Worm (Caenorhabditis elegans): Measurements from ENCODE around the gene K08F4.12.

The K08F4.12 gene

DNA sequence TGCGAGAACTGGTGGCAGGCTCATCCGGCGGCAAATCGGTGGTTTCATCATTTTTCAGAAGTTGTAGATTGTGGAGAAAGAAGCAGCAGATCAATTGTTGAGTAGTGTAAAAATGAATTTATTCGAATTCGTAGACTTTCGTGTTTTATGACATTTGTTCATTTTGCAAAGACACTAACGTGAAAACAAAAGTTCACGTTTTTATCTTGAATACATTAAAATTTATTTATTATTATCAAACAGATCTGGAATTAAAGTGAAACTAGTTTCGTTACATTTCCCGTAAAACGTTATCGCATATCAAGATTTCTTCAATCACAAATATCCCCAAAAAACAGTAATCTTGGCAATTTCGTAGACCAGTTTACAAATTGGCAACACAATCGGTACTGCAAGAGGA, 9.0 kb downstream of the K08F4.12 start, which contains the start of gene T14G10.8:
Gene T14G10.8, minus strand, starts transcription at position 101 of the 400 bp plus-strand sequence.
- no peak for TF ChIP-seq tra-4 (tag; optimal IDR thresholded peaks at IDR 0.05)
- TF ChIP-seq sea-1 (GFP tag; conservative IDR thresholded peaks at IDR 0.05), result no peak
- TF ChIP-seq F13C5.2 (tag; optimal IDR thresholded peaks at IDR 0.05), result no peak
- TF ChIP-seq flt-1 (GFP tag; IDR thresholded peaks at IDR 0.05), result no peak
- TF ChIP-seq hmbx-1 (tag; optimal IDR thresholded peaks at IDR 0.05), result no peak
- TF ChIP-seq aly-1 (tag; optimal IDR thresholded peaks at IDR 0.05), result no peak
- TF ChIP-seq B0310.2 (tag; optimal IDR thresholded peaks at IDR 0.05), result no peak
- no peak for TF ChIP-seq pes-1 (GFP tag; IDR thresholded peaks at IDR 0.05)
- no peak for TF ChIP-seq tbx-11 (GFP tag; IDR thresholded peaks at IDR 0.05)
- no peak for TF ChIP-seq scrt-1 (GFP tag; IDR thresholded peaks at IDR 0.05)
- no peak for TF ChIP-seq ets-7 (tag; optimal IDR thresholded peaks at IDR 0.05)
- no peak for TF ChIP-seq hmg-4 (GFP tag; optimal IDR thresholded peaks at IDR 0.05)

DNA sequence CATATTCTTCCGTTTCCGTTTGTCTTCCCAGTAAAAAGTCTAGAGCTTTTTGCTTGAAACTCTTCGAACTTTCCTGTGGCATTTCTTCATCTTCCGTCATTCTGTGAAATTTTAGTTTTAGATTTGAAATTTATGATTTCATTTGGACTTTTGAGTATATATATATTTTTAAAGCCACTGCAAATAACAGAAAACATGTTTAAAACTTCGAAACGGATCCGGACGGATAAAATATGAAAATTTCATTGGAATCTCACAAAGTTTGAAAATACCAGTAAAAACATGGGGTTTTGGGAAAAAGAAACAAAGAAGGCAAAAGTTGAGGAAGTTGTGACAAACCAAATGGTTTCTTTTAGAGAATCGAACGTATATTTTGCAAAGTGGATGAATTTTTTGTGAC, 11.0 kb downstream of the K08F4.12 start, which contains the start of gene pigs-1:
Gene pigs-1, minus strand, starts transcription at position 101 of the 400 bp plus-strand sequence.
- TF ChIP-seq B0310.2 (tag; optimal IDR thresholded peaks at IDR 0.05) (no peak), ceh-36 (tag; optimal IDR thresholded peaks at IDR 0.05) (no peak), ets-7 (tag; optimal IDR thresholded peaks at IDR 0.05) (no peak), tbx-11 (GFP tag; IDR thresholded peaks at IDR 0.05) (no peak), tbx-37 (GFP tag; conservative IDR thresholded peaks at IDR 0.05) (no peak), hnd-1 (tag; optimal IDR thresholded peaks at IDR 0.05) (no peak), scrt-1 (GFP tag; IDR thresholded peaks at IDR 0.05) (no peak), pes-1 (GFP tag; IDR thresholded peaks at IDR 0.05) (no peak), ceh-13 (GFP tag; optimal IDR thresholded peaks at IDR 0.05) (no peak), aly-1 (tag; optimal IDR thresholded peaks at IDR 0.05) (no peak), flt-1 (GFP tag; IDR thresholded peaks at IDR 0.05) (no peak), sea-1 (GFP tag; conservative IDR thresholded peaks at IDR 0.05) (no peak), F13C5.2 (tag; optimal IDR thresholded peaks at IDR 0.05) (no peak), ama-1 (optimal IDR thresholded peaks at IDR 0.05) (no peak), hmg-4 (GFP tag; optimal IDR thresholded peaks at IDR 0.05) (no peak), tra-4 (tag; optimal IDR thresholded peaks at IDR 0.05) (no peak), hmbx-1 (tag; optimal IDR thresholded peaks at IDR 0.05) (no peak)

DNA sequence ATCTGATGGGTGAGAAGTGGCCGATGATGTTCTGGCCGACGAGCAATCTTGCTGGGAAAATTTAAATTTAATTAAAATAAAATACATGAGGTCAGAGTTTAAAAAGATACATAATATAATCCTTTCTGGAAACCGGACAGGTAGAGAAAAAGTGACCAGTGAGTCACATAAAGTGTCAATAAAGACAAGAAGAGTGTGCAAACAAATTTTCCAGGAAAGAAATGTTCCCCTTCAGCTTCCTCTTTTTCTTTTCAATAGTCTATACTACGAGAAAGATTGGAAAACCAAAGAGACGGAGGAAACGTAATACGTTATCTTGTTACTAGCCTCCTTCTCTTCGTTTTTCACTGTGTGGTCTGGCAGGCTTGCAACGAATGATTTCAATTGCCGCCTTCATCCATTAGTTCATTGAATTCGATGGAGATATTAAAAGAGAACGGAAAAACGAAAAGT, 12.7 kb downstream of the K08F4.12 start, which contains the start of gene tsp-12:
Gene tsp-12, minus strand, starts transcription at position 51 of the 453 bp plus-strand sequence.
- TF ChIP-seq ets-7 (tag; optimal IDR thresholded peaks at IDR 0.05) (no peak), ama-1 (optimal IDR thresholded peaks at IDR 0.05) (no peak), tbx-11 (GFP tag; IDR thresholded peaks at IDR 0.05) (no peak), tbx-37 (GFP tag; conservative IDR thresholded peaks at IDR 0.05) (no peak), sea-1 (GFP tag; conservative IDR thresholded peaks at IDR 0.05) (no peak), flt-1 (GFP tag; IDR thresholded peaks at IDR 0.05) (no peak), hnd-1 (tag; optimal IDR thresholded peaks at IDR 0.05) (no peak), F13C5.2 (tag; optimal IDR thresholded peaks at IDR 0.05) (no peak), tra-4 (tag; optimal IDR thresholded peaks at IDR 0.05) (no peak), pes-1 (GFP tag; IDR thresholded peaks at IDR 0.05) (no peak), hmbx-1 (tag; optimal IDR thresholded peaks at IDR 0.05) (no peak), hmg-4 (GFP tag; optimal IDR thresholded peaks at IDR 0.05) (no peak), B0310.2 (tag; optimal IDR thresholded peaks at IDR 0.05) (no peak), ceh-36 (tag; optimal IDR thresholded peaks at IDR 0.05) (no peak), ceh-13 (GFP tag; optimal IDR thresholded peaks at IDR 0.05) (no peak), aly-1 (tag; optimal IDR thresholded peaks at IDR 0.05) (no peak), scrt-1 (GFP tag; IDR thresholded peaks at IDR 0.05) (no peak)

DNA sequence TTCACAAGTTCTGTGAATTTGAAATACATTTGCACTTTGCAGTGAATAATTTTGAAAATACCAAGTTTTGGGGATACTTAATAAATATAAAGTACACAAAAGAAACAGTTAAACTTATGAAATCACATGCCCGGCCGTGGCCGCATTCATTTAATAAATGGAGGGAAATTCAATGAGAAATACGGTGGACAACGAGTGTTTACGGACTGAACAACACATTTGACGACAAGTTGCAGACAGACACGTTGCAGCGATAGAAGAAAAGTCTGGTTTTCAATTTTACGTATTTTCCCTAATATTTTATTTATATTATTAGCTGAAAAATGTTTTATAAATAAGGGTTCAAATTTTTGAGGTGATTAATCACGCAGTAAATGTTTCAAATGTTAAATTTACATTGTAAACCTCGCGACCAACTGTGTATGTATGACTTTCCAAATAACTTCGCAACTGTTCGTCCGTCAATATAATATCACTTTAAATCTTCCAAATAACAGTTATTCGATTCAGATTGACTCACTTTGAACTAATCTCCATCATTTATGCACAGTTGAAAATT, 13.6 kb downstream of the K08F4.12 start, which contains the start of gene copg-1:
Gene copg-1, plus strand, starts transcription at position 509 of the 559 bp plus-strand sequence.
- no peak for TF ChIP-seq flt-1 (GFP tag; IDR thresholded peaks at IDR 0.05)
- TF ChIP-seq tra-4 (tag; optimal IDR thresholded peaks at IDR 0.05), result no peak
- no peak for TF ChIP-seq pes-1 (GFP tag; IDR thresholded peaks at IDR 0.05)
- TF ChIP-seq hmbx-1 (tag; optimal IDR thresholded peaks at IDR 0.05), result no peak
- no peak for TF ChIP-seq aly-1 (tag; optimal IDR thresholded peaks at IDR 0.05)

DNA sequence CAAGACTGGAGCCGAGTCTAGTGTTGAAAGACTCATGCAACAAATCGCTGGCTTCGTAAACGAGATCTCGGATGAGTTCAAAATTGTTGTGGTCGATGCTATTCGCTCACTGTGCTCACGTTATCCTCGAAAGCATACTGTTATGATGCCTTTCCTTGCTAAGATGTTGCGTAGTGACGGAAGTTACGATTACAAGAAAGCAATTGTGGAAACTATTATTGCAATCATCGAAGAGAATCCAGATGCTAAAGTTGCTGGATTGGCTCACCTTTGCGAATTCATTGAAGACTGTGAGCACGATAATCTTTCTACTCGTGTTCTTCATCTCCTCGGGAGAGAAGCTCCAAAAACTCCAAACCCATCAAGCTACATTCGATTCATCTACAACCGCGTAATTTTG, 15.6 kb downstream of the K08F4.12 start:
- TF ChIP-seq tbx-11 (GFP tag; IDR thresholded peaks at IDR 0.05), result no peak
- TF ChIP-seq sea-1 (GFP tag; conservative IDR thresholded peaks at IDR 0.05), result no peak
- TF ChIP-seq hnd-1 (tag; optimal IDR thresholded peaks at IDR 0.05), result no peak
- TF ChIP-seq flt-1 (GFP tag; IDR thresholded peaks at IDR 0.05), result no peak
- TF ChIP-seq aly-1 (tag; optimal IDR thresholded peaks at IDR 0.05), result no peak
- no peak for TF ChIP-seq tbx-37 (GFP tag; conservative IDR thresholded peaks at IDR 0.05)
- TF ChIP-seq ets-7 (tag; optimal IDR thresholded peaks at IDR 0.05), result no peak
- no peak for TF ChIP-seq B0310.2 (tag; optimal IDR thresholded peaks at IDR 0.05)
- no peak for TF ChIP-seq scrt-1 (GFP tag; IDR thresholded peaks at IDR 0.05)
- no peak for TF ChIP-seq F13C5.2 (tag; optimal IDR thresholded peaks at IDR 0.05)
- no peak for TF ChIP-seq hmg-4 (GFP tag; optimal IDR thresholded peaks at IDR 0.05)
- TF ChIP-seq tra-4 (tag; optimal IDR thresholded peaks at IDR 0.05), result no peak
- no peak for TF ChIP-seq pes-1 (GFP tag; IDR thresholded peaks at IDR 0.05)
- TF ChIP-seq hmbx-1 (tag; optimal IDR thresholded peaks at IDR 0.05), result no peak

DNA sequence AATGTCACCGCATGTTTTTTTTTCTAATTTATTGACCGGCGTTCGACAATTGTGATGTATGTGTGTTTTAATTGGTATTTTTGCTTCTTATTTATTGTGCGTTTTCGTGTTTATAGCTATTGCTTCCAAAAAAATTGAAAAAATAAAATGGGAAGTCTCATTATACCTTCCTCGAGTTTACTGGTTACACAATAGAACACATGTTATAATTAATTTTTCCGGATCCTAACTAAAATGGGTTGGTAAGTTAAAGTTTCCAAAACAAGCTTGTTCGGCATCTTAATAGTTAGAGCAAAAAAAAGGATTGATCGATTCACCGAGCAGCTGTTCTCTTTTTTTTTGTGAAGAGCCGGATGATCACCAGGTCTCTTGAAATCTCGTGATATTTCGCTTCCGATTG, 17.6 kb downstream of the K08F4.12 start, which contains the start of gene ttr-54:
Gene ttr-54, plus strand, starts transcription at position 301 of the 400 bp plus-strand sequence.
- TF ChIP-seq F13C5.2 (tag; optimal IDR thresholded peaks at IDR 0.05), result no peak
- TF ChIP-seq hmg-4 (GFP tag; optimal IDR thresholded peaks at IDR 0.05), result no peak
- no peak for TF ChIP-seq tbx-11 (GFP tag; IDR thresholded peaks at IDR 0.05)
- TF ChIP-seq ama-1 (optimal IDR thresholded peaks at IDR 0.05), result no peak
- no peak for TF ChIP-seq ets-7 (tag; optimal IDR thresholded peaks at IDR 0.05)
- no peak for TF ChIP-seq scrt-1 (GFP tag; IDR thresholded peaks at IDR 0.05)
- TF ChIP-seq tra-4 (tag; optimal IDR thresholded peaks at IDR 0.05), result no peak
- TF ChIP-seq ceh-36 (tag; optimal IDR thresholded peaks at IDR 0.05), result no peak
- TF ChIP-seq pes-1 (GFP tag; IDR thresholded peaks at IDR 0.05), result no peak
- TF ChIP-seq tbx-37 (GFP tag; conservative IDR thresholded peaks at IDR 0.05), result no peak
- no peak for TF ChIP-seq flt-1 (GFP tag; IDR thresholded peaks at IDR 0.05)
- TF ChIP-seq B0310.2 (tag; optimal IDR thresholded peaks at IDR 0.05), result no peak
- no peak for TF ChIP-seq hmbx-1 (tag; optimal IDR thresholded peaks at IDR 0.05)
- TF ChIP-seq aly-1 (tag; optimal IDR thresholded peaks at IDR 0.05), result no peak

DNA sequence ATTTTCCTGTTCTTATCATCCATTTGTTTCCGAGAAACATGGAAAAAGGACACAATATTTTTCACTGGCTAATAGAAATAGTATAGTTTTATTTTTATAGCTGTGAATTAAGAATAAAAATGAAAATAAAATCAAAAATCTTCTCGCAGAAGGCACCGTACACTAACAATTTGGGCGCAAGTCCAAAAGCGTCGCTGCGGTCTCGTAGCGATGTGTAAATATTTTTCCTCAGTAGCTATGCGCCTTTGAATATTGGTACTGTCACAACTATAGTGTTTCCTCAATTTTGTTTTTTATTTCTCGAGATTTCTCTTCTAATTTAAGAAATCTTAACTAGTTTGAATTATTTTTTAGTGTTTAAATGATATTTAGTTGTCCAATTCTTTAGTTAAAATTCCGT, 19.1 kb downstream of the K08F4.12 start:
- TF ChIP-seq ceh-13 (GFP tag; optimal IDR thresholded peaks at IDR 0.05), result no peak
- TF ChIP-seq tbx-37 (GFP tag; conservative IDR thresholded peaks at IDR 0.05), result no peak
- TF ChIP-seq ets-7 (tag; optimal IDR thresholded peaks at IDR 0.05), result no peak
- no peak for TF ChIP-seq ceh-36 (tag; optimal IDR thresholded peaks at IDR 0.05)
- TF ChIP-seq B0310.2 (tag; optimal IDR thresholded peaks at IDR 0.05), result no peak
- TF ChIP-seq tbx-11 (GFP tag; IDR thresholded peaks at IDR 0.05), result no peak
- no peak for TF ChIP-seq tra-4 (tag; optimal IDR thresholded peaks at IDR 0.05)
- no peak for TF ChIP-seq pes-1 (GFP tag; IDR thresholded peaks at IDR 0.05)
- TF ChIP-seq aly-1 (tag; optimal IDR thresholded peaks at IDR 0.05), result no peak

Data from whole organism, early embryonic.